Fruit fly (Drosophila melanogaster) whole organism, embryonic: ENCODE data around the gene PIG-S.

Experiments
- ATbp ChIP-seq: fragments of 200-800 bp; sonication (Bioruptor generic); optimal IDR thresholded peaks from 2 replicates; lab custom pipeline; 2017; ENCODE audit warnings: missing biosample characterization, mild to moderate bottlenecking, missing genetic modification characterization, missing genetic modification reagents
- Bdp1 ChIP-seq: fragments of 200-800 bp; sonication (Bioruptor generic); optimal IDR thresholded peaks from 3 replicates; lab custom pipeline; 2016; ENCODE audit warnings: missing biosample characterization, missing genetic modification characterization
- Bteb2 ChIP-seq: fragments of 200-800 bp; sonication (Bioruptor generic); optimal IDR thresholded peaks from 2 replicates; lab custom pipeline; 2016; ENCODE audit warnings: missing biosample characterization, missing genetic modification characterization
- CG11093 ChIP-seq: fragments of 200-800 bp; sonication (Bioruptor generic); IDR thresholded peaks from 3 replicates; pipeline ENCODE4 v1.3.6; 2022; ENCODE audit warnings: missing biosample characterization, missing genetic modification characterization
- CG12071 ChIP-seq: fragments of 200-800 bp; sonication (Bioruptor generic); optimal IDR thresholded peaks from 3 replicates; lab custom pipeline; 2018; ENCODE audit warnings: missing biosample characterization, mild to moderate bottlenecking, missing genetic modification characterization
- CG13894 ChIP-seq: fragments of 200-800 bp; sonication (Bioruptor generic); optimal IDR thresholded peaks from 3 replicates; lab custom pipeline; 2018; ENCODE audit warnings: missing biosample characterization, mild to moderate bottlenecking, missing genetic modification characterization, moderate library complexity
- CG14014 ChIP-seq: fragments of 200-800 bp; sonication (Bioruptor generic); IDR thresholded peaks from 2 replicates; pipeline ENCODE4 v1.3.6; 2022; ENCODE audit warnings: missing biosample characterization, missing genetic modification characterization
- CG14860 ChIP-seq: fragments of 200-800 bp; sonication (Bioruptor generic); IDR thresholded peaks from 3 replicates; pipeline ENCODE4 v1.3.6; 2022; ENCODE audit warnings: missing biosample characterization, missing genetic modification characterization; ENCODE audit not compliant: partially characterized antibody
- CG15514 ChIP-seq: fragments of 200-800 bp; sonication (Bioruptor generic); optimal IDR thresholded peaks from 3 replicates; lab custom pipeline; 2017; ENCODE audit warnings: missing biosample characterization, missing genetic modification characterization, mild to moderate bottlenecking, moderate library complexity, missing genetic modification reagents
- CG1603 ChIP-seq: fragments of 200-800 bp; sonication (Bioruptor generic); optimal IDR thresholded peaks from 2 replicates; lab custom pipeline; 2019; ENCODE audit warnings: missing biosample characterization, mild to moderate bottlenecking, missing genetic modification characterization, moderate library complexity
- CG16863 ChIP-seq: fragments of 200-800 bp; sonication (Bioruptor generic); optimal IDR thresholded peaks from 3 replicates; lab custom pipeline; 2016; ENCODE audit warnings: missing biosample characterization, missing genetic modification characterization
- CG1792 ChIP-seq: fragments of 200-800 bp; sonication (Bioruptor generic); optimal IDR thresholded peaks from 2 replicates; lab custom pipeline; 2016; ENCODE audit warnings: missing biosample characterization, missing genetic modification characterization
- CG1832 ChIP-seq: fragments of 200-800 bp; sonication (Bioruptor generic); optimal IDR thresholded peaks from 2 replicates; lab custom pipeline; 2017; ENCODE audit warnings: missing biosample characterization, mild to moderate bottlenecking, missing genetic modification characterization, inconsistent platforms
- CG2678 ChIP-seq: fragments of 200-800 bp; sonication (Bioruptor generic); optimal IDR thresholded peaks from 3 replicates; lab custom pipeline; 2019; ENCODE audit warnings: missing biosample characterization, mild to moderate bottlenecking, missing genetic modification characterization, moderate library complexity
- CG30403 ChIP-seq: fragments of 200-800 bp; sonication (Bioruptor generic); optimal IDR thresholded peaks from 3 replicates; lab custom pipeline; 2016; ENCODE audit warnings: missing biosample characterization, missing genetic modification characterization
- CG34224 ChIP-seq: fragments of 200-800 bp; sonication (Bioruptor generic); IDR thresholded peaks from 3 replicates; pipeline ENCODE4 v1.3.6; 2022; ENCODE audit warnings: missing biosample characterization, missing genetic modification characterization; ENCODE audit not compliant: partially characterized antibody
- CG3726 ChIP-seq: fragments of 200-800 bp; sonication (Bioruptor generic); IDR thresholded peaks from 3 replicates; pipeline ENCODE4, ENCODE4 v1.3.6; 2022; ENCODE audit warnings: missing biosample characterization, missing genetic modification characterization
- CG6813 ChIP-seq: fragments of 200-800 bp; sonication (Bioruptor generic); optimal IDR thresholded peaks from 2 replicates; lab custom pipeline; 2017; ENCODE audit warnings: missing biosample characterization, missing genetic modification characterization, mild to moderate bottlenecking, moderate library complexity, missing genetic modification reagents
- CG7357 ChIP-seq: fragments of 200-800 bp; sonication (Bioruptor generic); IDR thresholded peaks from 3 replicates; pipeline ENCODE4 v1.3.6; 2022; ENCODE audit warnings: missing biosample characterization, missing genetic modification characterization
- CG7745 ChIP-seq: fragments of 200-800 bp; sonication (Bioruptor generic); optimal IDR thresholded peaks from 2 replicates; lab custom pipeline; 2018; ENCODE audit warnings: missing biosample characterization, mild to moderate bottlenecking, missing genetic modification characterization, moderate library complexity
- CG8089 ChIP-seq: fragments of 200-800 bp; sonication (Bioruptor generic); optimal IDR thresholded peaks from 3 replicates; lab custom pipeline; 2016; ENCODE audit warnings: missing biosample characterization, missing genetic modification characterization
- CG9727 ChIP-seq: fragments of 200-800 bp; sonication (Bioruptor generic); optimal IDR thresholded peaks from 3 replicates; lab custom pipeline; 2017; ENCODE audit warnings: missing biosample characterization, mild to moderate bottlenecking, missing genetic modification characterization
- CrebB ChIP-seq: fragments of 200-800 bp; sonication (Bioruptor generic); optimal IDR thresholded peaks from 3 replicates; lab custom pipeline; 2018; ENCODE audit warnings: missing biosample characterization, mild to moderate bottlenecking, missing genetic modification characterization
- ERR ChIP-seq: fragments of 200-800 bp; sonication (Bioruptor generic); optimal IDR thresholded peaks from 2 replicates; lab custom pipeline; 2016; ENCODE audit warnings: missing biosample characterization, missing genetic modification characterization
- HLHmδ ChIP-seq: fragments of 200-800 bp; sonication (Bioruptor generic); optimal IDR thresholded peaks from 2 replicates; lab custom pipeline; 2018; ENCODE audit warnings: missing biosample characterization, mild to moderate bottlenecking, missing genetic modification characterization, moderate library complexity
- Hmx ChIP-seq: fragments of 200-800 bp; sonication (Bioruptor generic); optimal IDR thresholded peaks from 2 replicates; lab custom pipeline; 2016; ENCODE audit warnings: missing biosample characterization, missing genetic modification characterization
- Lhr ChIP-seq: fragments of 200-800 bp; sonication (Bioruptor generic); optimal IDR thresholded peaks from 3 replicates; lab custom pipeline; 2017; ENCODE audit warnings: mild to moderate bottlenecking, missing biosample characterization, missing genetic modification reagents, missing genetic modification characterization
- NC2β ChIP-seq: fragments of 200-800 bp; sonication (Bioruptor generic); optimal IDR thresholded peaks from 2 replicates; lab custom pipeline; 2016; ENCODE audit warnings: missing biosample characterization, missing genetic modification characterization
- NfI ChIP-seq: fragments of 200-800 bp; sonication (Bioruptor generic); optimal IDR thresholded peaks from 3 replicates; lab custom pipeline; 2018; ENCODE audit warnings: missing biosample characterization, mild to moderate bottlenecking, missing genetic modification characterization, moderate library complexity
- Oli ChIP-seq: fragments of 200-800 bp; sonication (Bioruptor generic); optimal IDR thresholded peaks from 2 replicates; lab custom pipeline; 2018; ENCODE audit warnings: missing biosample characterization, mild to moderate bottlenecking, missing genetic modification characterization, moderate library complexity
- PHDP ChIP-seq: fragments of 200-800 bp; sonication (Bioruptor generic); optimal IDR thresholded peaks from 3 replicates; lab custom pipeline; 2018; ENCODE audit warnings: missing biosample characterization, mild to moderate bottlenecking, missing genetic modification characterization, moderate library complexity
- Sry-β ChIP-seq: fragments of 200-800 bp; sonication (Bioruptor generic); optimal IDR thresholded peaks from 2 replicates; lab custom pipeline; 2018; ENCODE audit warnings: missing biosample characterization, mild to moderate bottlenecking, missing genetic modification characterization, moderate library complexity
- Usf ChIP-seq: fragments of 200-800 bp; sonication (Bioruptor generic); optimal IDR thresholded peaks from 2 replicates; lab custom pipeline; 2017; ENCODE audit warnings: missing genotype, missing biosample characterization, missing genetic modification characterization
- ara ChIP-seq: fragments of 200-800 bp; sonication (Bioruptor generic); IDR thresholded peaks from 2 replicates; pipeline ENCODE4 v1.3.6; 2022; ENCODE audit warnings: missing biosample characterization, missing genetic modification characterization
- cad ChIP-seq: fragments of >200 bp; optimal IDR thresholded peaks from 2 replicates; lab custom pipeline; 2017; ENCODE audit warnings: missing biosample characterization, missing genetic modification characterization
- chm ChIP-seq: fragments of 200-800 bp; sonication (Bioruptor generic); IDR thresholded peaks from 2 replicates; pipeline ENCODE4 v1.3.6; 2022; ENCODE audit warnings: missing biosample characterization, missing genetic modification characterization
- ci ChIP-seq: fragments of 200-800 bp; sonication (Bioruptor generic); IDR thresholded peaks from 3 replicates; pipeline ENCODE4 v1.3.6; 2022; ENCODE audit warnings: missing biosample characterization, missing genetic modification characterization
- dmrt99B ChIP-seq: fragments of 200-800 bp; sonication (Bioruptor generic); optimal IDR thresholded peaks from 2 replicates; lab custom pipeline; 2018; ENCODE audit warnings: missing biosample characterization, mild to moderate bottlenecking, missing genetic modification characterization, moderate library complexity
- gfzf ChIP-seq: fragments of 200-800 bp; sonication (Bioruptor generic); optimal IDR thresholded peaks from 2 replicates; lab custom pipeline; 2016; ENCODE audit warnings: missing biosample characterization, mild to moderate bottlenecking, missing genetic modification characterization, moderate library complexity
- h ChIP-seq: fragments of >200 bp; optimal IDR thresholded peaks from 2 replicates; lab custom pipeline; 2017
- ken ChIP-seq: fragments of 200-800 bp; sonication (Bioruptor generic); IDR thresholded peaks from 3 replicates; pipeline ENCODE4 v1.3.6; 2022; ENCODE audit warnings: missing biosample characterization, missing genetic modification characterization
- lbe ChIP-seq: fragments of 200-800 bp; sonication (Bioruptor generic); optimal IDR thresholded peaks from 2 replicates; lab custom pipeline; 2016; ENCODE audit warnings: missing biosample characterization, mild to moderate bottlenecking, missing genetic modification characterization
- p53 ChIP-seq: fragments of 200-800 bp; sonication (Bioruptor generic); optimal IDR thresholded peaks from 2 replicates; lab custom pipeline; 2016; ENCODE audit warnings: missing biosample characterization, missing genetic modification characterization
- pho ChIP-seq: fragments of 200-800 bp; sonication (Bioruptor generic); optimal IDR thresholded peaks from 2 replicates; lab custom pipeline; 2016; ENCODE audit warnings: missing biosample characterization, missing genetic modification characterization
- pzg ChIP-seq: fragments of 200-800 bp; sonication (Bioruptor generic); optimal IDR thresholded peaks from 3 replicates; lab custom pipeline; 2018; ENCODE audit warnings: missing biosample characterization, mild to moderate bottlenecking, missing genetic modification characterization, moderate library complexity
- ro ChIP-seq: fragments of 200-800 bp; sonication (Bioruptor generic); IDR thresholded peaks from 2 replicates; pipeline ENCODE4 v1.3.6; 2022; ENCODE audit warnings: missing biosample characterization, missing genetic modification characterization
- sim ChIP-seq: fragments of 200-800 bp; sonication (Bioruptor generic); IDR thresholded peaks from 2 replicates; pipeline ENCODE4 v1.3.6; 2022; ENCODE audit warnings: missing biosample characterization, missing genetic modification characterization
- sima ChIP-seq: fragments of 200-800 bp; sonication (Bioruptor generic); optimal IDR thresholded peaks from 2 replicates; lab custom pipeline; 2016; ENCODE audit warnings: missing biosample characterization, missing genetic modification characterization
- ssp ChIP-seq: fragments of 200-800 bp; sonication (Bioruptor generic); IDR thresholded peaks from 2 replicates; pipeline ENCODE4 v1.3.6; 2022; ENCODE audit warnings: missing biosample characterization, missing genetic modification characterization
- vvl ChIP-seq: fragments of 200-800 bp; sonication (Bioruptor generic); IDR thresholded peaks from 2 replicates; pipeline ENCODE4 v1.3.6; 2022; ENCODE audit warnings: missing biosample characterization, missing genetic modification characterization

PIG-S gene

DNA sequence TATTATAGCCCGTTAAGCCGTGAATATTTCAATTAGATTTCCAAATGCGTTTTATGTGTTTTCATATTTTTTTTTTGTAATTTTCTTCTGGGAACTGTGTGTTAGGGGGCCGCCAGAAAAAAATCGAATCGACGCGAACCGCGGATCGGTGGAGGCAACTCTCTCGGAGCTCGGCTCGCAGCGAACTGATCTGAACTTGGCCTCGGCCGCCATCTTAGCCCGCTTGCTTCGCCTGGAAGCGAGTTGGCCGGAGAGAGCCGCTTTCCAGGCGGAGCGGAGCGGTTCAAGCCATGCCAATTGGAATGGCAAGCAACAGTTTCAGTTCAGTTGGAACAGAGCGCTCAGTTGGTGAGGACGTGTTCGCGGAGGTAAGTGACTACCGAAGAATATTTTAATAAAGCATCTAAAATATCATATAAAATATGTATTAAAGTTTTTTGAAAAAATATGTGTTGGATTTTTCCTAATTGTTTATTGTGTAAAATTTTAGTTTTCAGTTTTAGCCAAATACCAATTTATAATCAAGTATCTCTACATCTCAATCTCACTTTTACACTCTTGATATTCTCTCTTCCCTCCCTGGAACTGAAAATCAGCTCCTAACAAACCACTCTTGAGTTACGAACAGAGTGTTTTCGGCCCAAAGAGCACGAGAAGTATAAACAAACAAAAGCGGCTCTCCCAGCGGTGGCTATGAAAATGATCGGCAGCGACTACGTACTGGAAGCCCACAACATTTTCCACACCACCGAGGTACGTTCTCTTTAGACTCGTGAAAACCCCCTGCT, 23.1 kb downstream of the PIG-S start, which contains the start of the genes CG31121 and CG11069 (continued):
- TF ChIP-seq Bdp1 (GFP tag; lab: Kevin White, UChicago) = no peak
- TF ChIP-seq cad (GFP tag; lab: Kevin White, UChicago) = no peak
- no peak for TF ChIP-seq Hmx
- no peak for TF ChIP-seq Sry-β (GFP tag; lab: Kevin White, UChicago)
- no peak for TF ChIP-seq gfzf (GFP tag; lab: Kevin White, UChicago)
- TF ChIP-seq CG15514 (GFP tag; lab: Kevin White, UChicago) = no peak
- no peak for TF ChIP-seq ATbp (GFP tag; lab: Kevin White, UChicago)
- TF ChIP-seq CrebB (tag; lab: Kevin White, UChicago) = no peak
- TF ChIP-seq CG16863 (GFP tag; lab: Kevin White, UChicago) = no peak
- TF ChIP-seq ssp (GFP tag; lab: Robert Waterston, UW) = no peak
- TF ChIP-seq chm = peak; percentile 50; the same call in 1 of the 2 replicates
- TF ChIP-seq CG7745 (tag; lab: Kevin White, UChicago) = no peak
- no peak for TF ChIP-seq Usf
- no peak for TF ChIP-seq CG13894 (tag; lab: Kevin White, UChicago)
- no peak for TF ChIP-seq CG12071
- no peak for TF ChIP-seq sim (GFP tag; lab: Robert Waterston, UW)
- TF ChIP-seq PHDP (tag; lab: Kevin White, UChicago) = no peak
- TF ChIP-seq CG30403 = no peak
- TF ChIP-seq lbe = no peak
- no peak for TF ChIP-seq Bteb2 (GFP tag; lab: Kevin White, UChicago)
- TF ChIP-seq ERR (GFP tag; lab: Kevin White, UChicago) = no peak
- no peak for TF ChIP-seq CG9727 (GFP tag; lab: Kevin White, UChicago)
- TF ChIP-seq ci (GFP tag; lab: Robert Waterston, UW) = peak; percentile 15; the same call in 1 of the 3 replicates
- TF ChIP-seq CG6813 = no peak
- no peak for TF ChIP-seq CG1792 (GFP tag; lab: Kevin White, UChicago)
- no peak for TF ChIP-seq dmrt99B (tag; lab: Kevin White, UChicago)
- TF ChIP-seq Oli (tag; lab: Kevin White, UChicago) = no peak
- no peak for TF ChIP-seq CG8089 (GFP tag; lab: Kevin White, UChicago)
- TF ChIP-seq CG34224 (GFP tag; lab: Robert Waterston, UW) = no peak
- no peak for TF ChIP-seq CG14014
- no peak for TF ChIP-seq Lhr (GFP tag; lab: Kevin White, UChicago)
- no peak for TF ChIP-seq CG14860 (GFP tag; lab: Robert Waterston, UW)
- no peak for TF ChIP-seq ro (GFP tag; lab: Robert Waterston, UW)
- TF ChIP-seq NC2β (GFP tag; lab: Kevin White, UChicago) = no peak
- no peak for TF ChIP-seq CG11093
- no peak for TF ChIP-seq pzg
- no peak for TF ChIP-seq CG3726
- no peak for TF ChIP-seq HLHmδ (GFP tag; lab: Kevin White, UChicago)
- TF ChIP-seq CG1603 = no peak
- no peak for TF ChIP-seq p53 (GFP tag; lab: Kevin White, UChicago)
- TF ChIP-seq ken (GFP tag; lab: Robert Waterston, UW) = no peak
- no peak for TF ChIP-seq sima (GFP tag; lab: Kevin White, UChicago)
- TF ChIP-seq CG2678 (tag; lab: Kevin White, UChicago) = no peak
- TF ChIP-seq pho (GFP tag; lab: Kevin White, UChicago) = no peak
- TF ChIP-seq vvl (GFP tag; lab: Robert Waterston, UW) = 0 out of 2 replicates have a peak, but pooled peaks have one; percentile 9
- TF ChIP-seq CG7357 = no peak
- no peak for TF ChIP-seq ara (GFP tag; lab: Robert Waterston, UW)
- no peak for TF ChIP-seq CG1832 (GFP tag; lab: Kevin White, UChicago)
- no peak for TF ChIP-seq NfI (GFP tag; lab: Kevin White, UChicago)
- TF ChIP-seq h (lab: Kevin White, UChicago) = no peak
